Worm (Caenorhabditis elegans) whole organism, young adult: ENCODE data around the gene sos-1.
A peak's percentile ranks its signal among the peaks of the same experiment; 100 is the strongest.

Source experiments
- C17E4.6 ChIP-seq: fragments of 200-800 bp; sonication (Bioruptor generic); IDR thresholded peaks from 2 replicates; pipeline ENCODE4 v1.3.6; 2022; ENCODE audit warnings: missing genetic modification reagents, missing genetic modification characterization, missing compliant biosample characterization
- F37B4.10 ChIP-seq: fragments of 200-800 bp; sonication (Bioruptor generic); IDR thresholded peaks from 2 replicates; pipeline ENCODE4 v1.3.6; 2022; ENCODE audit warnings: missing genetic modification characterization, missing compliant biosample characterization
- F49E8.2 ChIP-seq: sonication (generic microtip); optimal IDR thresholded peaks from 3 replicates; lab custom pipeline; 2017; ENCODE audit warnings: missing genetic modification characterization, mild to moderate bottlenecking, missing compliant biosample characterization, antibody characterized with exemption, moderate library complexity; ENCODE audit not compliant: insufficient read depth
- T07F8.4 ChIP-seq: sonication (generic microtip); optimal IDR thresholded peaks from 2 replicates; lab custom pipeline; 2016; ENCODE audit warnings: mild to moderate bottlenecking, missing genetic modification characterization, moderate library complexity, missing compliant biosample characterization
- Y53F4B.3 ChIP-seq: fragments of 200-800 bp; sonication (Bioruptor generic); IDR thresholded peaks from 2 replicates; pipeline ENCODE4 v1.3.6; 2022; ENCODE audit warnings: missing genetic modification reagents, missing genetic modification characterization, missing compliant biosample characterization
- Y56A3A.18 ChIP-seq: fragments of 200-800 bp; sonication (Bioruptor generic); IDR thresholded peaks from 2 replicates; pipeline ENCODE4 v1.3.6; 2022; ENCODE audit warnings: missing genetic modification reagents, missing genetic modification characterization, missing compliant biosample characterization
- ZK185.1 ChIP-seq: sonication (generic microtip); optimal IDR thresholded peaks from 2 replicates; lab custom pipeline; 2016; ENCODE audit warnings: mild to moderate bottlenecking, missing genetic modification characterization, missing compliant biosample characterization; ENCODE audit not compliant: poor library complexity, severe bottlenecking
- attf-3 ChIP-seq: fragments of 200-800 bp; sonication (Bioruptor generic); conservative IDR thresholded peaks from 2 replicates; pipeline ENCODE4 v1.3.6; 2022; ENCODE audit warnings: missing genetic modification reagents, missing genetic modification characterization, missing compliant biosample characterization
- cebp-2 ChIP-seq: fragments of 200-800 bp; sonication (Bioruptor generic); IDR thresholded peaks from 2 replicates; pipeline ENCODE4 v1.3.6; 2022; ENCODE audit warnings: missing genetic modification characterization, missing compliant biosample characterization
- ceh-58 ChIP-seq: fragments of 200-800 bp; sonication (Bioruptor generic); IDR thresholded peaks from 2 replicates; pipeline ENCODE4 v1.3.6; 2022; ENCODE audit warnings: missing genetic modification characterization, missing compliant biosample characterization
- ceh-79 ChIP-seq: sonication (generic microtip); optimal IDR thresholded peaks from 2 replicates; lab custom pipeline; 2017; ENCODE audit warnings: mild to moderate bottlenecking, missing genetic modification characterization, missing compliant biosample characterization
- die-1 ChIP-seq: sonication (generic microtip); optimal IDR thresholded peaks from 2 replicates; lab custom pipeline; 2016; ENCODE audit warnings: missing genotype, mild to moderate bottlenecking, missing genetic modification characterization, missing compliant biosample characterization
- egrh-3 ChIP-seq: fragments of 200-800 bp; sonication (Bioruptor generic); IDR thresholded peaks from 2 replicates; pipeline ENCODE4 v1.3.6; 2022; ENCODE audit warnings: missing genetic modification reagents, missing genetic modification characterization, missing compliant biosample characterization
- ekl-4 ChIP-seq: fragments of 200-800 bp; sonication (Bioruptor generic); IDR thresholded peaks from 2 replicates; pipeline ENCODE4 v1.3.6; 2022; ENCODE audit warnings: missing genetic modification reagents, missing genetic modification characterization, missing compliant biosample characterization
- fkh-3 ChIP-seq: sonication (generic microtip); optimal IDR thresholded peaks from 2 replicates; lab custom pipeline; 2016; ENCODE audit warnings: mild to moderate bottlenecking, missing genetic modification characterization, missing compliant biosample characterization
- hlh-12 ChIP-seq: sonication (generic microtip); optimal IDR thresholded peaks from 2 replicates; lab custom pipeline; 2016; ENCODE audit warnings: missing genetic modification characterization, missing compliant biosample characterization
- hlh-26 ChIP-seq: fragments of 200-800 bp; sonication (Bioruptor generic); conservative IDR thresholded peaks from 2 replicates; pipeline ENCODE4 v1.3.6; 2022; ENCODE audit warnings: missing genetic modification reagents, missing genetic modification characterization, missing compliant biosample characterization
- hmg-1.2 ChIP-seq: fragments of 200-800 bp; sonication (Bioruptor generic); IDR thresholded peaks from 2 replicates; pipeline ENCODE4 v1.3.6; 2022; ENCODE audit warnings: missing genetic modification reagents, missing genetic modification characterization, missing compliant biosample characterization
- hmg-20 ChIP-seq: fragments of 200-800 bp; sonication (Bioruptor generic); IDR thresholded peaks from 2 replicates; pipeline ENCODE4 v1.3.6; 2022; ENCODE audit warnings: missing genetic modification reagents, missing genetic modification characterization, missing compliant biosample characterization
- lin-54 ChIP-seq: fragments of 200-800 bp; sonication (Bioruptor generic); optimal IDR thresholded peaks from 2 replicates; lab custom pipeline; 2018; ENCODE audit warnings: mild to moderate bottlenecking, missing genetic modification characterization, missing compliant biosample characterization
- lsl-1 ChIP-seq: fragments of 200-800 bp; sonication (Bioruptor generic); optimal IDR thresholded peaks from 2 replicates; lab custom pipeline; 2018; ENCODE audit warnings: mild to moderate bottlenecking, missing genetic modification characterization, moderate library complexity, missing compliant biosample characterization
- lsy-27 ChIP-seq: sonication (generic microtip); optimal IDR thresholded peaks from 2 replicates; lab custom pipeline; 2017; ENCODE audit warnings: missing genetic modification characterization, mild to moderate bottlenecking, missing compliant biosample characterization, antibody characterized with exemption, missing genotype, borderline replicate concordance; ENCODE audit not compliant: insufficient read depth
- madf-6 ChIP-seq: fragments of 200-800 bp; sonication (Bioruptor generic); IDR thresholded peaks from 2 replicates; pipeline ENCODE4 v1.3.6; 2022; ENCODE audit warnings: missing genetic modification reagents, missing genetic modification characterization, missing compliant biosample characterization
- madf-8 ChIP-seq: fragments of 200-800 bp; sonication (Bioruptor generic); conservative IDR thresholded peaks from 2 replicates; pipeline ENCODE4 v1.3.6; 2022; ENCODE audit warnings: missing genetic modification reagents, missing genetic modification characterization, missing compliant biosample characterization
- mcd-1 ChIP-seq: fragments of 200-800 bp; sonication (Bioruptor generic); IDR thresholded peaks from 2 replicates; pipeline ENCODE4 v1.3.6; 2022; ENCODE audit warnings: missing genetic modification reagents, missing genetic modification characterization, missing compliant biosample characterization
- mes-4 ChIP-seq: sonication (generic microtip); optimal IDR thresholded peaks from 2 replicates; lab custom pipeline; 2016; ENCODE audit warnings: missing genotype, missing genetic modification characterization, missing compliant biosample characterization
- nhr-80 ChIP-seq: sonication (generic microtip); optimal IDR thresholded peaks from 2 replicates; lab custom pipeline; 2016; ENCODE audit warnings: missing genetic modification characterization, missing compliant biosample characterization
- rcor-1 ChIP-seq: fragments of 200-800 bp; sonication (Bioruptor generic); IDR thresholded peaks from 2 replicates; pipeline ENCODE4 v1.3.6; 2022; ENCODE audit warnings: missing genetic modification reagents, missing genetic modification characterization, missing compliant biosample characterization
- snpc-1.1 ChIP-seq: sonication (generic microtip); optimal IDR thresholded peaks from 2 replicates; lab custom pipeline; 2017; ENCODE audit warnings: missing genetic modification characterization, mild to moderate bottlenecking, missing compliant biosample characterization, antibody characterized with exemption, moderate library complexity, missing genotype, missing genetic modification reagents; ENCODE audit not compliant: insufficient read depth
- snpc-1.3 ChIP-seq: sonication (generic microtip); optimal IDR thresholded peaks from 2 replicates; lab custom pipeline; 2017; ENCODE audit warnings: missing genetic modification characterization, mild to moderate bottlenecking, missing compliant biosample characterization, antibody characterized with exemption, moderate library complexity, missing genotype, missing genetic modification reagents; ENCODE audit not compliant: insufficient read depth
- snpc-4 ChIP-seq, 5 experiments: fragments of 150-350 bp in 1 of 5; sonication (generic microtip) in 4 of 5; optimal IDR thresholded peaks; 2 replicates each; lab custom pipeline; 2014 to 2018; ENCODE audit warnings: missing genetic modification characterization in 5 of 5, missing biosample characterization in 3 of 5, antibody characterized with exemption in 2 of 5, mild to moderate bottlenecking in 2 of 5, missing compliant biosample characterization in 2 of 5, missing genotype in 2 of 5, moderate library complexity in 2 of 5, missing genetic modification reagents in 1 of 5
- tbx-9 ChIP-seq: sonication (generic microtip); optimal IDR thresholded peaks from 2 replicates; lab custom pipeline; 2016; ENCODE audit warnings: borderline replicate concordance, missing genetic modification characterization, inconsistent platforms, missing compliant biosample characterization
- tlf-1 ChIP-seq: fragments of 200-800 bp; sonication (Bioruptor generic); optimal IDR thresholded peaks from 2 replicates; lab custom pipeline; 2018; ENCODE audit warnings: mild to moderate bottlenecking, missing genetic modification characterization, missing compliant biosample characterization
- unc-62 ChIP-seq: fragments of 150-350 bp; optimal IDR thresholded peaks from 2 replicates; lab custom pipeline; 2014; ENCODE audit warnings: missing biosample characterization, missing genetic modification reagents, missing genetic modification characterization
- zfh-2 ChIP-seq: fragments of 200-800 bp; sonication (Bioruptor generic); conservative IDR thresholded peaks from 2 replicates; pipeline ENCODE4 v1.3.6; 2022; ENCODE audit warnings: missing genetic modification reagents, missing genetic modification characterization, missing compliant biosample characterization
- ztf-3 ChIP-seq: fragments of 200-800 bp; sonication (Bioruptor generic); optimal IDR thresholded peaks from 2 replicates; lab custom pipeline; 2018; ENCODE audit warnings: mild to moderate bottlenecking, missing genetic modification characterization, missing compliant biosample characterization
- ztf-6 ChIP-seq: fragments of 200-800 bp; sonication (Bioruptor generic); IDR thresholded peaks from 2 replicates; pipeline ENCODE4 v1.3.6; 2022; ENCODE audit warnings: missing genetic modification reagents, missing genetic modification characterization, missing compliant biosample characterization

Gene sos-1

DNA sequence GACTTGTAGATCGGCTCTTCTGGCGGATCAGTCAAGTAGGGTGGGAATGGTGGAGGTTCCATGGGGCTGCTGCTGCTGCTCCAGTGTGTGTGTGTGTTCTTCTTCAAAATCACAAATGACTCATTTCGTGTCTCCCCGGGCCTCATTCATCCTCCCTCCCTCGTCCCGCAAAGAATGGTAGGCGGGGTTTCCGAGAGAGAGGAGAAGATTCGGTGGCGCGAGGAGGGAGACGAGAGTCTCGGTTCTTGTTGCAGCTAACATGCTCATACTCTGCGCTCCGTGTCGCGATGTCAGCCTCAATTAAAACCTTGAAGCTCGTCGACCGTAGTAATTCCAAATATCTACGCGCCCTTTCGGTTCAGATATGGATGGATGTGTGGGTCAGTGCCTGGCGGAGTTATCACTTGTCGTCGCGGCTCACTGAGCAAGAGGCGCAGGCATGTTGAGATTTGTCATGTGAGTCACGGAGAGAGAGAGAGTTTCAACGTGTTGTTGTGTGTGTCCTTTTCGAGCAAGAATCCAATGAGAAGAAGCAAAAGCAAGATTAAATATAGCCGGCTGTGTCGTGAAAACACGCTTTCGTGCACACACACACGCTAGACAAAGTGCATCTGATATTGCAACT, 22.2 kb downstream of the sos-1 start:
- TF ChIP-seq zfh-2 (GFP tag; lab: Robert Waterston, UW) (peak; percentile 86), F49E8.2 (no peak), egrh-3 (GFP tag; lab: Robert Waterston, UW) (no peak), die-1 (peak; percentile 5), ceh-58 (GFP tag; lab: Robert Waterston, UW) (0 out of 2 replicates have a peak, but pooled peaks have one; percentile 16), mcd-1 (GFP tag; lab: Robert Waterston, UW) (0 out of 2 replicates have a peak, but pooled peaks have one; percentile 10), Y56A3A.18 (GFP tag; lab: Robert Waterston, UW) (no peak)

DNA sequence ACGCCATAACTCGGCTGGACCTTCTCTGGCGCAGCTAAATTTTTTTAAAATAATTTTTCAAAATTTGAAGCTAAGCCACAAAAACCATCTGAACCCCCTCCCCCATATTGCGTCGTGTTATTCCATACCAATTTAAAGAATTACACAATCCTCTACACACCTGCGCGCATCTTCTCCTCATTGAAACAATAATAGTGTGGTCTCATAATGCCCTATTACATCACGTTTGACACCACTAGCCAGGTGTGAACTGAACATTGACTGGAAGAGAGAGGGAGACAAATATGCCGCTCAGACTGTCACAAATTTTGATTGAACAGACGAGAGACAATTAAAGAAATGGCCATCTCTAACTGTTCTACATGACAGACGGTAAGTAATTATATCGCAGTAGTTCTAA, 23.6 kb downstream of the sos-1 start:
- no peak for TF ChIP-seq ZK185.1 (tag; lab: Kevin White, UChicago)
- no peak for TF ChIP-seq T07F8.4 (tag; lab: Kevin White, UChicago)
- peak; percentile 70 for TF ChIP-seq unc-62 (GFP tag; lab: Kevin White, UChicago)

DNA sequence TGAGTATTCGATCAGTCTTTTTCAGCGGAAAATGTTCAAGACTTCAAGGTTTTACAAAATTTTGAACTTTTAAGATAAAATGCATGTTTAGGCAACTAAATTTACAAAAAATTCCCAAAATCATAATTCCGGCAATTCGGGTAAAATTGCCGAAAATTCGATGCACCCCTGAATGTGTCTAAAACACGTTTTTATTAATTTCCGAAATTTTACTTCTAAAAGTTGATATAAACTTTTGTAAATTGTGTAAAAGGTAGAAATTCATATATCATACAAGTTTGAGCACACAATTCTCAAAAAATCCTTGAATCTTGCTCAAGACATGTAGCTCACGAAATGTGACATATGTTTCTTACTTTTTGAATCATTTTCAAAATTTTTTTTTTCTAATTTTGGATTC, 24.0 kb downstream of the sos-1 start:
- TF ChIP-seq ztf-6 (GFP tag; lab: Robert Waterston, UW) (no peak), ztf-3 (GFP tag; lab: Kevin White, UChicago) (no peak), lsy-27 (no peak), Y56A3A.18 (GFP tag; lab: Robert Waterston, UW) (no peak), Y53F4B.3 (no peak), ekl-4 (GFP tag; lab: Robert Waterston, UW) (no peak), hlh-26 (GFP tag; lab: Robert Waterston, UW) (no peak), rcor-1 (GFP tag; lab: Robert Waterston, UW) (no peak), tbx-9 (tag; lab: Kevin White, UChicago) (no peak)

DNA sequence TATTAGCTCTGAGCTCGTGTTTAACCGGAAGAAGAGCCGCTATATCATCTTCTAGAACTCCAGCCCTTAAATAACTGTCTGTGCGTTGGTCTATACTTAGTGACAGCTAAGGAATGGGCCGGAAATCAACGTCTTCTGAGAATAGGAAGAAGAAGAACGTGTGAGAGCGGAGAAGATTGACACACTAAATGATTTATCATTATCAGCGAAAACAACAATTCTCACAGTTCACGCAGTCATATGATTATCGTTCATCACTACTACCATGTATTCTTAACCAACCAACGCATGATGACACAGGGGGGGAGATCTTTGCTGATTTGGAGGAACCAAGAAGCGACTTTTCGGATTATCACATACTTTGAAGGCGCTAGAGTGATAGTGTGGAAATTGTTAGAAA, 24.8 kb downstream of the sos-1 start:
- TF ChIP-seq hlh-12 (tag; lab: Kevin White, UChicago) (no peak), zfh-2 (GFP tag; lab: Robert Waterston, UW) (no peak), mes-4 (tag; lab: Kevin White, UChicago) (no peak), madf-6 (GFP tag; lab: Robert Waterston, UW) (0 out of 2 replicates have a peak, but pooled peaks have one; percentile 8)

DNA sequence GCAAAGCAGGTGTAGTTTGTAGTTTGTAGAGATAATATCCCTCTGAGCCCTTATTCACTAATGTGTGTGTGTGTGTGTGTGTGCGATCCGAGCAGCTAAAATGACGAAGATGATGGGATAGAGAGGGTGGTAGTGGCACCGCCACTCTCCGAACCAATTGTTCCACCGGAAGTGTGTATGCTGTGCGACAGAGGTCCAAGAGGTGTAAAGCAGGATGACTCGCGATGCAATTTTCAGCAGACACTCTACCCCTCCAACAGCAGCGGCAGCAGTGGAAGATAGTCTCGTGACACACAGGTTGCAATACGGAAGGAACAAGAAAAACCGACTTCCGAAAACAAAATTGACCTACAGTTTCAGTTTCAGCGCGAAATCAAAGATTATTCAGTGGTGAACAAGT, 25.2 kb downstream of the sos-1 start:
- TF ChIP-seq cebp-2 (GFP tag; lab: Robert Waterston, UW) (0 out of 2 replicates have a peak, but pooled peaks have one; percentile 24), ekl-4 (GFP tag; lab: Robert Waterston, UW) (no peak)

DNA sequence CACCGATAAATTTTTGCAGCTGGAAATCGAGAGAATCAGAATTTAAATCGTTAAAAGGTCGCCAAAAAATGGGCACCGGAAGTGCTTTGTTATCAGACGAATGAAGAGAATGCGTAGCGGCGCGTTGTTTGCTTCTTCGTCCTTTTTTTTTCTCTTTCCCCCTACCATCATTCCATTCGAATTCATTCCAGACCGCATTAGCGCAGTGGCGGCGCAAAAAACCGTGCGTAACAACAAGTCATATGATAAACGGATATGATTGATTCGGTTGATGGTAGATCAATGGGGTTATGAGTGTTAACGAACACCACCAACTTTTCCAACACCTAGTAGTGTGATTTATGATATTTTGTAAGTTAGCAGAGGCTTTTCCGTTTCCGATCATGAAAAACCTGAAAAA, 25.8 kb downstream of the sos-1 start:
- TF ChIP-seq tlf-1 (no peak), nhr-80 (no peak), snpc-4 (GFP tag; optimal IDR thresholded peaks at IDR 0.05; lab: Kevin White, UChicago) (no peak), snpc-4 (tag; optimal IDR thresholded peaks at IDR 0.05; lab: Kevin White, UChicago) (no peak)

DNA sequence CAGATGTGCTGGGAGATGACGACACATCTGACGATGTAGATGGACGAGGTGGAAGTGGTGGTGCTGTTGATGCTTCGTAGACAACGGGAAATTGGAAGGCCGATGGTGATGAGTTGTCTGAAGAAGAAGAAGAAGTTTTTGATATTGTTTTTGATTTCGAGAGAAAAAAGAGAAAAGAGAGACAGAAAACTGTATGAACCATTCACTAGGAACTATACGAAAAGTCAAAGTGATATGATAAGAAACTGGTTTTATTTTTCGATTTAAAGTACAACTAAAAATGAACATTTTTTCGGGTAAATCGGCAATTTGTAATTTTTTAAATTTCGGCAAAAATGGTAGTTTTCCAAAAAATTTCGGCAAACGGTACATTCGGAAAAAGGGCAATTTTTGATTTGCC, 30.4 kb downstream of the sos-1 start:
- TF ChIP-seq madf-8 (GFP tag; lab: Robert Waterston, UW), result no peak
- no peak for TF ChIP-seq T07F8.4 (tag; lab: Kevin White, UChicago)
- no peak for TF ChIP-seq rcor-1 (GFP tag; lab: Robert Waterston, UW)
- TF ChIP-seq ceh-79 (tag; lab: Kevin White, UChicago), result no peak
- TF ChIP-seq C17E4.6 (GFP tag; lab: Robert Waterston, UW), result no peak
- no peak for TF ChIP-seq lsl-1 (GFP tag; lab: Kevin White, UChicago)
- no peak for TF ChIP-seq hmg-1.2 (GFP tag; lab: Robert Waterston, UW)
- TF ChIP-seq snpc-1.3 (tag; lab: Kevin White, UChicago), result no peak
- no peak for TF ChIP-seq lin-54
- no peak for TF ChIP-seq snpc-1.1 (tag; lab: Kevin White, UChicago)
- TF ChIP-seq fkh-3, result no peak
- TF ChIP-seq hmg-20 (GFP tag; lab: Robert Waterston, UW), result no peak
- TF ChIP-seq F37B4.10 (GFP tag; lab: Robert Waterston, UW), result no peak
- TF ChIP-seq attf-3 (GFP tag; lab: Robert Waterston, UW), result no peak
